Fruit fly (Drosophila melanogaster): ENCODE results near the gene Alg14.

The Alg14 gene

dm6 chrX:15486682-15487081, 14.7 kb downstream of the Alg14 start, which contains the start of gene Gmap (continued):
- TF ChIP-seq fu2 (GFP tag; optimal IDR thresholded peaks at IDR 0.05) (no peak), Eip74EF (GFP tag; optimal IDR thresholded peaks at IDR 0.05) (no peak), tna (GFP tag; IDR thresholded peaks at IDR 0.05; ENCODE audit: partially characterized antibody) (peak; percentile 96), CG5245 (GFP tag; optimal IDR thresholded peaks at IDR 0.05) (no peak), CG8478 (optimal IDR thresholded peaks at IDR 0.05) (no peak), oc (tag; optimal IDR thresholded peaks at IDR 0.05) (no peak), trem (tag; optimal IDR thresholded peaks at IDR 0.05) (peak; percentile 17), wor (GFP tag; IDR thresholded peaks at IDR 0.05) (no peak), lola (GFP tag; optimal IDR thresholded peaks at IDR 0.05) (no peak), pzg (GFP tag; optimal IDR thresholded peaks at IDR 0.05) (peak; percentile 60), sna (GFP tag; IDR thresholded peaks at IDR 0.05; ENCODE audit: partially characterized antibody) (peak; percentile 80), CG7357 (GFP tag; IDR thresholded peaks at IDR 0.05) (no peak), ap (GFP tag; IDR thresholded peaks at IDR 0.05) (no peak), hb (GFP tag; IDR thresholded peaks at IDR 0.05; ENCODE audit: partially characterized antibody) (peak; percentile 90), CG12659 (GFP tag; optimal IDR thresholded peaks at IDR 0.05) (peak; percentile 15), BEAF-32 (GFP tag; optimal IDR thresholded peaks at IDR 0.05) (peak; percentile 64), CG6765 (GFP tag; optimal IDR thresholded peaks at IDR 0.05) (no peak), Dref (GFP tag; IDR thresholded peaks at IDR 0.05) (peak; percentile 95)

dm6 chrX:15490519-15490918, 18.6 kb downstream of the Alg14 start:
- TF ChIP-seq CG2129 (GFP tag; IDR thresholded peaks at IDR 0.05; ENCODE audit: partially characterized antibody), result no peak
- TF ChIP-seq Aef1 (GFP tag; IDR thresholded peaks at IDR 0.05), result no peak
- peak in 1 of 2 experiments; percentile 69 for TF ChIP-seq Pdp1 (GFP tag; optimal IDR thresholded peaks at IDR 0.05)
- TF ChIP-seq CG12236 (GFP tag; optimal IDR thresholded peaks at IDR 0.05), result no peak
- TF ChIP-seq HHEX (GFP tag; optimal IDR thresholded peaks at IDR 0.05), result no peak
- TF ChIP-seq BEAF-32 (GFP tag; optimal IDR thresholded peaks at IDR 0.05), result peak; percentile 2
- no peak for TF ChIP-seq ash1 (GFP tag; optimal IDR thresholded peaks at IDR 0.05)
- no peak for TF ChIP-seq nau (GFP tag; optimal IDR thresholded peaks at IDR 0.05)
- TF ChIP-seq Ssrp (tag; optimal IDR thresholded peaks at IDR 0.05), result no peak
- no peak for TF ChIP-seq gro (GFP tag; optimal IDR thresholded peaks at IDR 0.05)
- no peak for TF ChIP-seq CG2202 (tag; optimal IDR thresholded peaks at IDR 0.05)
- TF ChIP-seq Eip74EF (GFP tag; optimal IDR thresholded peaks at IDR 0.05), result no peak
- TF ChIP-seq CG18476 (GFP tag; optimal IDR thresholded peaks at IDR 0.05), result no peak
- no peak for TF ChIP-seq bigmax (GFP tag; optimal IDR thresholded peaks at IDR 0.05)
- no peak for TF ChIP-seq pum (GFP tag; optimal IDR thresholded peaks at IDR 0.05)
- no peak for TF ChIP-seq z (GFP tag; IDR thresholded peaks at IDR 0.05)
- TF ChIP-seq CG15601 (tag; optimal IDR thresholded peaks at IDR 0.05), result peak; percentile 39
- peak; percentile 6 for TF ChIP-seq PHDP (tag; optimal IDR thresholded peaks at IDR 0.05)
- no peak for TF ChIP-seq her (GFP tag; optimal IDR thresholded peaks at IDR 0.05)
- TF ChIP-seq Bteb2 (GFP tag; optimal IDR thresholded peaks at IDR 0.05), result no peak
- peak; percentile 11 for TF ChIP-seq ATbp (GFP tag; optimal IDR thresholded peaks at IDR 0.05)
- TF ChIP-seq CG17385 (GFP tag; optimal IDR thresholded peaks at IDR 0.05), result no peak
- TF ChIP-seq ara (GFP tag; IDR thresholded peaks at IDR 0.05), result no peak
- TF ChIP-seq CG7271 (tag; optimal IDR thresholded peaks at IDR 0.05), result no peak
- TF ChIP-seq tio (GFP tag; optimal IDR thresholded peaks at IDR 0.05), result no peak
- TF ChIP-seq repo (GFP tag; optimal IDR thresholded peaks at IDR 0.05), result no peak
- TF ChIP-seq CG4424 (GFP tag; optimal IDR thresholded peaks at IDR 0.05), result no peak
- TF ChIP-seq CG9797 (GFP tag; optimal IDR thresholded peaks at IDR 0.05), result no peak
- peak; percentile 90 for TF ChIP-seq CTCF (GFP tag; optimal IDR thresholded peaks at IDR 0.05)
- TF ChIP-seq NK7.1 (GFP tag; optimal IDR thresholded peaks at IDR 0.05), result no peak
- TF ChIP-seq CG3281 (GFP tag; optimal IDR thresholded peaks at IDR 0.05), result no peak
- no peak for TF ChIP-seq CG17912 (GFP tag; optimal IDR thresholded peaks at IDR 0.05)
- no peak for TF ChIP-seq CG8359 (GFP tag; optimal IDR thresholded peaks at IDR 0.05; ENCODE audit: borderline replicate concordance)
- no peak for TF ChIP-seq Neu2 (GFP tag; optimal IDR thresholded peaks at IDR 0.05; ENCODE audit: borderline replicate concordance)
